Worm (Caenorhabditis elegans): ENCODE data around the gene srbc-70.
"Not testable (repeated sequence)": the region's sequence is repeated elsewhere in the genome, so short reads cannot be mapped to it uniquely, and the experiment has no call there.

Gene srbc-70

ce11 chrIV:4196729-4197128, 31.1 kb downstream of the srbc-70 start, which contains the start of gene K06B9.6:
TSS of gene K06B9.6 (minus strand) at chrIV:4196829.
- not testable (repeated sequence) for TF ChIP-seq nhr-21, lin-11, gmeb-1 (tag; optimal IDR thresholded peaks at IDR 0.05)

DNA sequence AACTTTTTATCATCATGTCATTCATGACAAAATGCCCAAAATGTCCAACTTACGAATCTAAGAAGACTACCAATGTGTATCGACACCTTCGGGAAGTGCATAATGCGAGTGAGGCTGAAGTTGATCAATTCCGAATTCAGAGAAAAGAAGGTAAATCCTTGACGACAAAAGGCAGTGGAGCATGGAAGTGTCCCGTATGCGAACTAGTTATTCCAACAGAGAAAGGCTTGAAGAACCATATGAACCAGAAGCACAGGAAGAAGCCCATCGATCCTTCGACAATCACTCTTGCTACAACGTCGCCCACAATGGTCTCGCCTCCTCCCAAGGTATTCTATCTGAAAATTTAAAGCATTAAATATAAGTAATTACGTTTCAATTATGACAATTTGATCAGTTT, 41.7 kb downstream of the srbc-70 start, which contains the start of gene K08D10.11:
TSS of gene K08D10.11 (minus strand) at position 101 of the 400 bp plus-strand sequence.
- TF ChIP-seq nhr-21, ZK546.5, lsy-2 (tag; optimal IDR thresholded peaks at IDR 0.05): not testable (repeated sequence)

DNA sequence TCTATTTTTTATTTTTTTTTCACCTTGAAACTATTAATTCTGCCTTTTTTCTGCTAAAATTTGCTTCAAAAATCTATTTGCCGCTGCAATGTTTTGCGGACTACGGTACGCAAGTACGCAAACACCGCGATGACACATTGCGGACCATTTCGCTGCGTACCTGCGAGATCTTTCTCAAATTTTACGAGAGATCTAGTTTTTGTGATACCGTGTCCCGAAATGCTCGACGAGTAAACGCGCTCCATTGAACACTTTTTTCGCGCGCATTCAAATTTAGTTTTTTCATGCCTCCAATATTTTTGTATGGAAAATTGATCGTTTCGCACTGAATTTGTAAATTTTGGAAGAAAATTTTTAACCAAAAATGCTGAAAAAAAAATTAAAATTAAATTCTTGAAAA, 43.0 kb downstream of the srbc-70 start:
- peak; percentile 21 for TF ChIP-seq sma-3 (GFP tag; optimal IDR thresholded peaks at IDR 0.05)
- TF ChIP-seq F13H6.1 (tag; optimal IDR thresholded peaks at IDR 0.05): peak; percentile 8
- peak; percentile 48 for TF ChIP-seq gmeb-1 (tag; optimal IDR thresholded peaks at IDR 0.05)
- peak; percentile 30 for TF ChIP-seq sma-9 (GFP tag; optimal IDR thresholded peaks at IDR 0.05)
- TF ChIP-seq sma-9 (tag; optimal IDR thresholded peaks at IDR 0.05): not testable (repeated sequence)
- TF ChIP-seq lsy-2 (tag; optimal IDR thresholded peaks at IDR 0.05): peak; percentile 53 to 76

- TF ChIP-seq lsy-2 (tag; optimal IDR thresholded peaks at IDR 0.05): peak in 1 of 2 experiments; percentile 31
These were observed 47.8 kb downstream of the srbc-70 start for ce11 chrIV:4180032-4180431.

- no peak for TF ChIP-seq ceh-16 (tag; optimal IDR thresholded peaks at IDR 0.05)
- TF ChIP-seq lin-13 (GFP tag; optimal IDR thresholded peaks at IDR 0.05): no peak
- TF ChIP-seq snpc-4 (tag; optimal IDR thresholded peaks at IDR 0.05): no peak
- TF ChIP-seq nhr-10 (tag; optimal IDR thresholded peaks at IDR 0.05): no peak
- TF ChIP-seq skn-1 (tag; optimal IDR thresholded peaks at IDR 0.05): no peak
- TF ChIP-seq ama-1 (optimal IDR thresholded peaks at IDR 0.05): no peak
These were observed 49.4 kb downstream of the srbc-70 start, which contains the start of gene tsen-34 for ce11 chrIV:4178424-4178823. TSS of gene tsen-34 (plus strand) at chrIV:4178457.

DNA sequence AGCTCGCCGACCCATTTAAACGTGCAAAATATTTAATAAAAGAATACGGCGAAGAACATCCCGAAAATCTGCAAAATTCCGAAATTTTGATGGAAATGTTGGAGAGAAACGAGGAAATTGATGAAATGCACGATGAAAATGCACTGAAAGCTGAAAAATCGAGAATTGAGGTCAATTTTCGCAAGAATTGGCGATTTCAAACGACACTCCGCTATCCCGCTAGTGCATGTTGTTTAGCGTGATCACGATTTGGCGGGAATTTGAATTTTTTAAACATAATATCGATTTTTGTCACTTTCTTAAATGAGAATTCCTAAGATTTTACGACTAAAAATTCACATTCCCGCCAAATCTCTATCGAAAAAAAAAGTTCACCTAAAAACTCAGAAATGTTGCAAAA, 50.3 kb downstream of the srbc-70 start:
- no peak for TF ChIP-seq nhr-129 (tag; optimal IDR thresholded peaks at IDR 0.05)
- no peak for TF ChIP-seq crh-2 (tag; optimal IDR thresholded peaks at IDR 0.05)
- no peak for TF ChIP-seq nhr-21 (tag; optimal IDR thresholded peaks at IDR 0.05)
- no peak for TF ChIP-seq ztf-1 (GFP tag; conservative IDR thresholded peaks at IDR 0.05)
- TF ChIP-seq unc-39 (tag; optimal IDR thresholded peaks at IDR 0.05): no peak
- TF ChIP-seq blmp-1 (tag; optimal IDR thresholded peaks at IDR 0.05; ENCODE audit: insufficient read depth): no peak
- TF ChIP-seq nhr-25 (tag; optimal IDR thresholded peaks at IDR 0.05): no peak
- no peak for TF ChIP-seq F13H6.1 (tag; optimal IDR thresholded peaks at IDR 0.05)
- TF ChIP-seq nhr-23 (tag; optimal IDR thresholded peaks at IDR 0.05): no peak
- no peak for TF ChIP-seq alr-1 (tag; optimal IDR thresholded peaks at IDR 0.05)
- TF ChIP-seq C34F6.9 (tag; optimal IDR thresholded peaks at IDR 0.05): no peak
- no peak for TF ChIP-seq elt-3 (tag; optimal IDR thresholded peaks at IDR 0.05)
- no peak for TF ChIP-seq lsy-2 (tag; optimal IDR thresholded peaks at IDR 0.05)
- TF ChIP-seq ama-1 (optimal IDR thresholded peaks at IDR 0.05): no peak
- TF ChIP-seq nhr-77 (tag; optimal IDR thresholded peaks at IDR 0.05): no peak
- TF ChIP-seq R02D3.7 (tag; optimal IDR thresholded peaks at IDR 0.05): no peak
- no peak for TF ChIP-seq elt-1 (tag; optimal IDR thresholded peaks at IDR 0.05)
- no peak for TF ChIP-seq mbf-1 (tag; optimal IDR thresholded peaks at IDR 0.05)
- TF ChIP-seq ztf-11 (tag; optimal IDR thresholded peaks at IDR 0.05): no peak
- TF ChIP-seq nhr-11 (tag; optimal IDR thresholded peaks at IDR 0.05): no peak
